Worm (Caenorhabditis elegans): ENCODE data around the gene dars-1.
A peak's percentile ranks its signal among the peaks of the same experiment; 100 is the strongest.

The dars-1 gene

DNA sequence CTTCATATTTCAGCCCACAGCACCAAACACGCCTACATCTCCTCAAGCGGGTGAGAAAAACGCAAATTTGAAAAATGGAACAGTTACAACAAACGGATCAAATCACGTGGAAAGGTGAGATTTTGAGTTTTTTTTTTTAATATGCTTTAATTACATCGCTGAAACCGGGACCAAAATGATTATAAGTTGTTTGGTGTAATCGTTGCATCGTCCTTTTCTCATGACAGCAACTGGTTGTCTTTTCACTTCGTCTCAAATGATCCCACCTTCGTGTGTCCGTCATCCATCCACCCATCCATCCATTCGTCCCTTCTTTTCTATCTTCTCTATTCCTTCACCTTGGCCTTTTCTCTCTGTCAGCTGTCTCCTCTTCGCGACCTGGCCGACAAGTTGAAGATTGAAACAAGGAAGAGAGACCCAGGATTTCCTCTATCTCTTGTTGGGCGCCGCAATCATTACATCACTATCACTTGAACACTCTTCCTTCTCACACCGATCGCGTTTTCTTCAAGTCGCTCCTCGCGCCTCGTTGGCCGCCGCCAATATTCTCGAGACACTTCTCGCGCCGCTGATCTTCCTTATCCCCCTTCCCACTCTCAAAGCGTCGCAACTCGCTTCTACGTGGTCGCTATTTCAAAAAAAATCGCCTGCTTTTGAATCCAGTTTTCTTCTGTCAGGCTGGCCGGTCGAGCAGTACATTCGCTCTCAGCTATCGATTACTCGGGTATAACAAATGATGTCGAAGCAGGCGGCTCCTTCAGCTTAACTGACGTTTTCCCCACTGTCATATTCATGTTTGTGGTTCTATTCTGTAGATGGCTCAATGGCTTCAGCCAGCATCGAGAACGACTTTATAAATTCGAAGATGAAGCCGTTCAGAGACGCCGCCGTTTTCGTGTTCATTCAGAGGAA, 33.6 kb downstream of the dars-1 start (continued):
- TF ChIP-seq elt-3 (tag; optimal IDR thresholded peaks at IDR 0.05) (peak in 2 of 6 experiments; percentile 26 to 28), lin-14 (GFP tag; optimal IDR thresholded peaks at IDR 0.05) (peak; percentile 90), sup-37 (GFP tag; optimal IDR thresholded peaks at IDR 0.05) (no peak), ceh-90 (tag; optimal IDR thresholded peaks at IDR 0.05) (no peak), mab-9 (GFP tag; IDR thresholded peaks at IDR 0.05) (peak; percentile 23; the same call in 1 of the 2 replicates), rnt-1 (tag; optimal IDR thresholded peaks at IDR 0.05) (peak; percentile 62), snu-23 (GFP tag; optimal IDR thresholded peaks at IDR 0.05) (peak; percentile 64), jun-1 (tag; optimal IDR thresholded peaks at IDR 0.05) (no peak), nhr-47 (tag; optimal IDR thresholded peaks at IDR 0.05) (peak; percentile 15), swsn-7 (tag; optimal IDR thresholded peaks at IDR 0.05) (peak; percentile 15), fkh-10 (GFP tag; optimal IDR thresholded peaks at IDR 0.05) (no peak), unc-98 (GFP tag; IDR thresholded peaks at IDR 0.05) (0 out of 2 replicates have a peak, but pooled peaks have one; percentile 35), fkh-8 (tag; optimal IDR thresholded peaks at IDR 0.05) (no peak), ets-5 (GFP tag; IDR thresholded peaks at IDR 0.05) (no peak), lin-35 (GFP tag; optimal IDR thresholded peaks at IDR 0.05) (peak; percentile 3 to 21), Y116A8C.19 (tag; optimal IDR thresholded peaks at IDR 0.05; ENCODE audit: borderline replicate concordance) (no peak), pag-3 (tag; optimal IDR thresholded peaks at IDR 0.05; ENCODE audit: borderline replicate concordance, insufficient read depth) (peak; percentile 41), grh-1 (GFP tag; IDR thresholded peaks at IDR 0.05) (no peak), efl-3 (GFP tag; optimal IDR thresholded peaks at IDR 0.05) (no peak)

DNA sequence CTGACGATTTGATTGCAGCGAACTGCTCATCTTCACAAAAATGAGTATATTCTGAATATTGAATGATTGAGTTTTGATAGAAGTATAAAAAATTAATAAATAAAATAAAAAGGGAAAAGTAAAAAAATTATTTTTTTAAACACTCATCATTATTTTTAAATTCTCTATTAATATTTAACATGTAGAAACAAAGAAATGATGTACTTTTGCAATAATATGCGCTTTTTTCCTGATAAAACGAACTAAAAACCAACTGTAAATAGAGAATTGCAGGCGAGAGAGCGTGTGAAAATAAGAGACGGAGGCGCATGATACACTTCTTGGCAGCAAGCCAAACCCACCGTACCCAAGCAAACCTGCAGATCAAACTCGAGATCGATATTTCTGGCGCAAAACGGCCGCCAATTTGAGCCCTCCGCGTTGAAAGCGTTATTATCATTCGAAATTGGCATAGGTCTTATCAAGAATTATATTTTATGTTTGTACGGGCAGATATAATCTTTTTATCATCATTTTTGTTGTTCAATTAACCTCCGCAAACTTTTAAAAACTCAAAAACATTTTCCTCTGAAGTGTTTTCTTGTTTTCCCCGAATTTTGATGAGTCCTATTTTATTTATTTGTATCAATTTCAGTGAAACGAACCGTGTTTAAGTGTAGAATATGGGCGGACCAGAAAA, 34.9 kb downstream of the dars-1 start, which contains the start of the genes rheb-1 and spk-1:
Gene rheb-1 (minus strand): TSS at position 51 of the 679 bp plus-strand sequence.
Gene spk-1 (plus strand): TSS at position 629 of the 679 bp plus-strand sequence.
- TF ChIP-seq egl-13 (tag; optimal IDR thresholded peaks at IDR 0.05) (peak; percentile 82), tbx-2 (tag; optimal IDR thresholded peaks at IDR 0.05) (peak; percentile 87), ets-5 (GFP tag; IDR thresholded peaks at IDR 0.05) (no peak), egl-27 (tag; optimal IDR thresholded peaks at IDR 0.05) (no peak), F16B12.6 (tag; optimal IDR thresholded peaks at IDR 0.05) (peak; percentile 34), ceh-90 (tag; optimal IDR thresholded peaks at IDR 0.05) (no peak), nhr-20 (tag; optimal IDR thresholded peaks at IDR 0.05) (peak; percentile 93), zag-1 (tag; optimal IDR thresholded peaks at IDR 0.05) (no peak), elt-2 (tag; optimal IDR thresholded peaks at IDR 0.05) (peak; percentile 97), jun-1 (tag; optimal IDR thresholded peaks at IDR 0.05) (peak; percentile 86), unc-30 (tag; optimal IDR thresholded peaks at IDR 0.05) (no peak), efl-3 (GFP tag; optimal IDR thresholded peaks at IDR 0.05) (no peak), pax-3 (tag; optimal IDR thresholded peaks at IDR 0.05) (peak; percentile 82), hlh-4 (tag; optimal IDR thresholded peaks at IDR 0.05) (no peak), swsn-7 (tag; optimal IDR thresholded peaks at IDR 0.05) (peak; percentile 90), snpc-4 (tag; optimal IDR thresholded peaks at IDR 0.05) (peak; percentile 40), pag-3 (tag; optimal IDR thresholded peaks at IDR 0.05; ENCODE audit: borderline replicate concordance, insufficient read depth) (no peak), vab-15 (tag; optimal IDR thresholded peaks at IDR 0.05) (peak; percentile 30), C04F5.9 (tag; optimal IDR thresholded peaks at IDR 0.05) (peak; percentile 37), ceh-82 (tag; optimal IDR thresholded peaks at IDR 0.05) (peak; percentile 75 to 89 (median 75)), lin-15B (tag; optimal IDR thresholded peaks at IDR 0.05) (peak; percentile 61), lsy-2 (tag; optimal IDR thresholded peaks at IDR 0.05) (peak; percentile 99), C34B4.2 (tag; optimal IDR thresholded peaks at IDR 0.05) (no peak), aha-1 (tag; optimal IDR thresholded peaks at IDR 0.05) (peak; percentile 11), ceh-63 (GFP tag; optimal IDR thresholded peaks at IDR 0.05) (no peak), ceh-8 (GFP tag; optimal IDR thresholded peaks at IDR 0.05) (peak; percentile 14), sptf-1 (tag; optimal IDR thresholded peaks at IDR 0.05) (no peak), pqm-1 (tag; optimal IDR thresholded peaks at IDR 0.05) (no peak), blmp-1 (tag; optimal IDR thresholded peaks at IDR 0.05) (peak; percentile 69), ama-1 (optimal IDR thresholded peaks at IDR 0.05) (peak; percentile 48), fkh-4 (tag; optimal IDR thresholded peaks at IDR 0.05; ENCODE audit: borderline replicate concordance) (peak; percentile 32), lin-14 (GFP tag; optimal IDR thresholded peaks at IDR 0.05) (peak; percentile 94), lin-35 (GFP tag; optimal IDR thresholded peaks at IDR 0.05) (peak; percentile 83 to 89), nhr-47 (tag; optimal IDR thresholded peaks at IDR 0.05) (peak; percentile 90), lin-39 (tag; optimal IDR thresholded peaks at IDR 0.05) (peak; percentile 45), lin-13 (GFP tag; optimal IDR thresholded peaks at IDR 0.05) (peak; percentile 79)
